Fruit fly (Drosophila melanogaster) whole organism, embryonic: Measurements from ENCODE around the gene CG43094.

Experiments
- B-H1 ChIP-seq: fragments of 200-800 bp; sonication (Bioruptor generic); IDR thresholded peaks from 3 replicates; pipeline ENCODE4 v1.3.6; 2022; ENCODE audit warnings: missing biosample characterization, missing genetic modification characterization
- BtbVII ChIP-seq: fragments of 200-800 bp; sonication (Bioruptor generic); optimal IDR thresholded peaks from 3 replicates; lab custom pipeline; 2017; ENCODE audit warnings: missing biosample characterization, mild to moderate bottlenecking, missing genetic modification characterization
- CG10147 ChIP-seq: fragments of 200-800 bp; sonication (Bioruptor generic); optimal IDR thresholded peaks from 2 replicates; lab custom pipeline; 2019; ENCODE audit warnings: missing biosample characterization, mild to moderate bottlenecking, missing genetic modification characterization, moderate library complexity
- CG11085 ChIP-seq: fragments of 200-800 bp; sonication (Bioruptor generic); IDR thresholded peaks from 2 replicates; pipeline ENCODE4 v1.3.6; 2022; ENCODE audit warnings: missing biosample characterization, missing genetic modification characterization
- CG11247 ChIP-seq: fragments of 200-800 bp; sonication (Bioruptor generic); IDR thresholded peaks from 2 replicates; pipeline ENCODE4 v1.3.6; 2022; ENCODE audit warnings: missing biosample characterization, missing genetic modification characterization
- CG12104 ChIP-seq: fragments of 200-800 bp; sonication (Bioruptor generic); optimal IDR thresholded peaks from 3 replicates; lab custom pipeline; 2016; ENCODE audit warnings: missing biosample characterization, missing genetic modification characterization
- CG12155 ChIP-seq: fragments of 200-800 bp; sonication (Bioruptor generic); optimal IDR thresholded peaks from 3 replicates; lab custom pipeline; 2016; ENCODE audit warnings: missing biosample characterization, missing genetic modification characterization
- CG14965 ChIP-seq: fragments of 200-800 bp; sonication (Bioruptor generic); optimal IDR thresholded peaks from 2 replicates; lab custom pipeline; 2016; ENCODE audit warnings: missing biosample characterization, missing genetic modification characterization, borderline replicate concordance
- CG15269 ChIP-seq: fragments of 200-800 bp; sonication (Bioruptor generic); optimal IDR thresholded peaks from 2 replicates; lab custom pipeline; 2018; ENCODE audit warnings: missing biosample characterization, mild to moderate bottlenecking, missing genetic modification characterization, moderate library complexity
- CG1602 ChIP-seq: fragments of 200-800 bp; sonication (Bioruptor generic); optimal IDR thresholded peaks from 3 replicates; lab custom pipeline; 2016; ENCODE audit warnings: missing biosample characterization, missing genetic modification characterization
- CG2129 ChIP-seq: fragments of 200-800 bp; sonication (Bioruptor generic); IDR thresholded peaks from 2 replicates; pipeline ENCODE4 v1.3.6; 2022; ENCODE audit warnings: missing biosample characterization, missing genetic modification characterization; ENCODE audit not compliant: partially characterized antibody
- CG2202 ChIP-seq: fragments of 200-800 bp; sonication (Bioruptor generic); optimal IDR thresholded peaks from 2 replicates; lab custom pipeline; 2018; ENCODE audit warnings: missing biosample characterization, mild to moderate bottlenecking, missing genetic modification characterization
- CG2875 ChIP-seq: fragments of 200-800 bp; sonication (Bioruptor generic); optimal IDR thresholded peaks from 2 replicates; lab custom pipeline; 2017; ENCODE audit warnings: missing biosample characterization, mild to moderate bottlenecking, missing genetic modification characterization, missing genetic modification reagents
- CG31365 ChIP-seq: fragments of 200-800 bp; sonication (Bioruptor generic); optimal IDR thresholded peaks from 2 replicates; lab custom pipeline; 2018; ENCODE audit warnings: missing biosample characterization, mild to moderate bottlenecking, missing genetic modification characterization
- CG31441 ChIP-seq: fragments of 200-800 bp; sonication (Bioruptor generic); IDR thresholded peaks from 2 replicates; pipeline ENCODE4 v1.3.6; 2022; ENCODE audit warnings: missing biosample characterization, missing genetic modification characterization
- CG32772 ChIP-seq: fragments of 200-800 bp; sonication (Bioruptor generic); IDR thresholded peaks from 2 replicates; pipeline ENCODE4 v1.3.6; 2022; ENCODE audit warnings: missing biosample characterization, missing genetic modification characterization
- CG33213 ChIP-seq: fragments of 200-800 bp; sonication (Bioruptor generic); optimal IDR thresholded peaks from 3 replicates; lab custom pipeline; 2016; ENCODE audit warnings: missing biosample characterization, missing genetic modification characterization
- CG42726 ChIP-seq: fragments of 200-800 bp; sonication (Bioruptor generic); IDR thresholded peaks from 2 replicates; pipeline ENCODE4 v1.3.6; 2022; ENCODE audit warnings: missing biosample characterization, missing genetic modification characterization; ENCODE audit not compliant: partially characterized antibody
- CG4360 ChIP-seq: fragments of 200-800 bp; sonication (Bioruptor generic); IDR thresholded peaks from 2 replicates; pipeline ENCODE4 v1.3.6; 2022; ENCODE audit warnings: missing biosample characterization, missing genetic modification characterization
- CG4424 ChIP-seq: fragments of 200-800 bp; sonication (Bioruptor generic); optimal IDR thresholded peaks from 3 replicates; lab custom pipeline; 2016; ENCODE audit warnings: missing biosample characterization, missing genetic modification characterization
- CG4820 ChIP-seq: fragments of 200-800 bp; sonication (Bioruptor generic); optimal IDR thresholded peaks from 3 replicates; lab custom pipeline; 2016; ENCODE audit warnings: missing biosample characterization, missing genetic modification characterization
- CG6791 ChIP-seq: fragments of 200-800 bp; sonication (Bioruptor generic); IDR thresholded peaks from 3 replicates; pipeline ENCODE4 v1.3.6; 2022; ENCODE audit warnings: missing biosample characterization, missing genetic modification characterization; ENCODE audit not compliant: partially characterized antibody
- CG7839 ChIP-seq: fragments of 200-800 bp; sonication (Bioruptor generic); optimal IDR thresholded peaks from 3 replicates; lab custom pipeline; 2018; ENCODE audit warnings: missing biosample characterization, mild to moderate bottlenecking, missing genetic modification characterization, moderate library complexity
- CG9609 ChIP-seq: fragments of 200-800 bp; sonication (Bioruptor generic); optimal IDR thresholded peaks from 3 replicates; lab custom pipeline; 2016; ENCODE audit warnings: missing biosample characterization, missing genetic modification characterization
- D ChIP-seq, 2 experiments: fragments of 200-800 bp in 1 of 2; fragments of >200 bp in 1 of 2; sonication (Bioruptor generic) in 1 of 2; optimal IDR thresholded peaks; 2 replicates in 1 of 2; 3 replicates in 1 of 2; lab custom pipeline; 2017; ENCODE audit warnings: mild to moderate bottlenecking in 1 of 2, missing biosample characterization in 1 of 2, missing genetic modification characterization in 1 of 2, missing genetic modification reagents in 1 of 2
- Dek ChIP-seq: fragments of 200-800 bp; sonication (Bioruptor generic); optimal IDR thresholded peaks from 3 replicates; lab custom pipeline; 2019; ENCODE audit warnings: missing biosample characterization, mild to moderate bottlenecking, missing genetic modification characterization, moderate library complexity
- ERR ChIP-seq: fragments of 200-800 bp; sonication (Bioruptor generic); optimal IDR thresholded peaks from 2 replicates; lab custom pipeline; 2016; ENCODE audit warnings: missing biosample characterization, missing genetic modification characterization
- Fer3 ChIP-seq: fragments of 200-800 bp; sonication (Bioruptor generic); optimal IDR thresholded peaks from 2 replicates; lab custom pipeline; 2018; ENCODE audit warnings: missing biosample characterization, mild to moderate bottlenecking, missing genetic modification characterization, moderate library complexity
- HHEX ChIP-seq: fragments of 200-800 bp; sonication (Bioruptor generic); optimal IDR thresholded peaks from 3 replicates; lab custom pipeline; 2017; ENCODE audit warnings: missing biosample characterization, mild to moderate bottlenecking, missing genetic modification characterization, missing genetic modification reagents
- HmgZ ChIP-seq: fragments of 200-800 bp; sonication (Bioruptor generic); optimal IDR thresholded peaks from 2 replicates; lab custom pipeline; 2018; ENCODE audit warnings: missing biosample characterization, mild to moderate bottlenecking, missing genetic modification characterization
- Mes4 ChIP-seq: fragments of 200-800 bp; sonication (Bioruptor generic); optimal IDR thresholded peaks from 2 replicates; lab custom pipeline; 2016; ENCODE audit warnings: missing biosample characterization, missing genetic modification characterization
- NK7.1 ChIP-seq: fragments of 200-800 bp; sonication (Bioruptor generic); optimal IDR thresholded peaks from 3 replicates; lab custom pipeline; 2016; ENCODE audit warnings: missing biosample characterization, missing genetic modification characterization
- Sry-δ ChIP-seq: fragments of 200-800 bp; sonication (Bioruptor generic); optimal IDR thresholded peaks from 2 replicates; lab custom pipeline; 2016; ENCODE audit warnings: missing biosample characterization, missing genetic modification characterization
- Xbp1 ChIP-seq: fragments of 200-800 bp; sonication (Bioruptor generic); optimal IDR thresholded peaks from 3 replicates; lab custom pipeline; 2016; ENCODE audit warnings: missing biosample characterization, mild to moderate bottlenecking, missing genetic modification characterization
- dpn ChIP-seq, 2 experiments: fragments of 200-800 bp; sonication (Bioruptor generic); optimal IDR thresholded peaks; 3 replicates each; lab custom pipeline; 2016; ENCODE audit warnings: missing biosample characterization in 2 of 2, missing genetic modification characterization in 2 of 2
- dysf ChIP-seq: fragments of 200-800 bp; sonication (Bioruptor generic); IDR thresholded peaks from 3 replicates; pipeline ENCODE4 v1.3.6; 2022; ENCODE audit warnings: missing biosample characterization, missing genetic modification characterization
- eyg ChIP-seq: fragments of 200-800 bp; sonication (Bioruptor generic); optimal IDR thresholded peaks from 3 replicates; lab custom pipeline; 2016; ENCODE audit warnings: missing biosample characterization, missing genetic modification characterization
- gro ChIP-seq: fragments of 200-800 bp; sonication (Bioruptor generic); optimal IDR thresholded peaks from 2 replicates; lab custom pipeline; 2016; ENCODE audit warnings: missing biosample characterization, missing genetic modification characterization
- gsb ChIP-seq: fragments of 200-800 bp; sonication (Bioruptor generic); IDR thresholded peaks from 2 replicates; pipeline ENCODE4 v1.3.6; 2022; ENCODE audit warnings: missing biosample characterization, missing genetic modification characterization
- ken ChIP-seq: fragments of 200-800 bp; sonication (Bioruptor generic); IDR thresholded peaks from 3 replicates; pipeline ENCODE4 v1.3.6; 2022; ENCODE audit warnings: missing biosample characterization, missing genetic modification characterization
- lola ChIP-seq, 3 experiments: fragments of >200 bp in 2 of 3; fragments of 200-800 bp in 1 of 3; sonication (Bioruptor generic) in 1 of 3; optimal IDR thresholded peaks; 2 replicates each; lab custom pipeline; 2017 to 2019; ENCODE audit warnings: missing biosample characterization in 3 of 3, missing genetic modification characterization in 3 of 3, mild to moderate bottlenecking in 1 of 3, moderate library complexity in 1 of 3
- nom ChIP-seq: fragments of 200-800 bp; sonication (Bioruptor generic); optimal IDR thresholded peaks from 2 replicates; lab custom pipeline; 2017; ENCODE audit warnings: missing biosample characterization, missing genetic modification characterization, mild to moderate bottlenecking, moderate library complexity, missing genetic modification reagents
- pzg ChIP-seq: fragments of 200-800 bp; sonication (Bioruptor generic); optimal IDR thresholded peaks from 3 replicates; lab custom pipeline; 2018; ENCODE audit warnings: missing biosample characterization, mild to moderate bottlenecking, missing genetic modification characterization, moderate library complexity
- rib ChIP-seq: fragments of 200-800 bp; sonication (Bioruptor generic); IDR thresholded peaks from 2 replicates; pipeline ENCODE4 v1.3.6; 2022; ENCODE audit warnings: missing biosample characterization, missing genetic modification characterization
- slbo ChIP-seq: fragments of 200-800 bp; sonication (Bioruptor generic); IDR thresholded peaks from 2 replicates; pipeline ENCODE4 v1.3.6; 2022; ENCODE audit warnings: missing biosample characterization, missing genetic modification characterization
- ssp ChIP-seq: fragments of 200-800 bp; sonication (Bioruptor generic); IDR thresholded peaks from 2 replicates; pipeline ENCODE4 v1.3.6; 2022; ENCODE audit warnings: missing biosample characterization, missing genetic modification characterization
- stwl ChIP-seq: fragments of 200-800 bp; sonication (Bioruptor generic); optimal IDR thresholded peaks from 3 replicates; lab custom pipeline; 2018; ENCODE audit warnings: missing biosample characterization, mild to moderate bottlenecking, missing genetic modification characterization, moderate library complexity
- tgo ChIP-seq: fragments of 200-800 bp; sonication (Bioruptor generic); IDR thresholded peaks from 3 replicates; pipeline ENCODE4 v1.3.6; 2022; ENCODE audit warnings: missing biosample characterization, missing genetic modification characterization
- tna ChIP-seq: fragments of 200-800 bp; sonication (Bioruptor generic); IDR thresholded peaks from 2 replicates; pipeline ENCODE4 v1.3.6; 2022; ENCODE audit warnings: missing biosample characterization, missing genetic modification characterization; ENCODE audit not compliant: partially characterized antibody
- unc-4 ChIP-seq: fragments of 200-800 bp; sonication (Bioruptor generic); IDR thresholded peaks from 2 replicates; pipeline ENCODE4 v1.3.6; 2022; ENCODE audit warnings: missing biosample characterization, missing genetic modification characterization; ENCODE audit not compliant: partially characterized antibody

The CG43094 gene

DNA sequence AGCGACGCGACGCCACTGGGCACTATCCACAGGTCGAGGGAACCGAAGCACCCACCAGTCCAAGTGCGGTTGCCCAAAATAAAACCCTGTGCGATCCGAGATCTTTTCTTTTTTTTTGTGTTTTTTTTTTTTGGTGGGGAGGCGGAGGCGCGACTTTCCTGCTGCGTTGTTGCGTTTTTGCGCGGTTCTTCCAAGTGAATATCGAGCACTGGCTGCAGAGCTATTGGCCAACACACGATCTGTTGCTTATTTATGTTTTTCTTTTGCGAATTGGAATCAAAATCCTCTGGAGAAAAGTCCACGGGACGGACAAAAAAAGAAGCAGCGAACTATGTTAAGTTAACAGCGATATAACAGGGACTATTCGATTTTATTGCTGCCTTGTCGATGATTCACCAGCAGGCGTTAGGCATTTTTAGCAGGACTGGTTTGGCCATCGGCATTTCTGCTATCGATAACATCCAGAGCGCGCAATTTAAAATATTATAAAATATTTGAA, 49.9 kb downstream of the CG43094 start, which contains the start of gene wge (continued):
- TF ChIP-seq CG4820 (no peak), CG11247 (GFP tag; lab: Robert Waterston, UW) (no peak), pzg (GFP tag; lab: Kevin White, UChicago) (peak; percentile 70), CG4424 (GFP tag; lab: Kevin White, UChicago) (no peak), CG2875 (no peak), CG11085 (GFP tag; lab: Robert Waterston, UW) (no peak), CG12155 (GFP tag; lab: Kevin White, UChicago) (no peak), ken (GFP tag; lab: Robert Waterston, UW) (no peak), tna (GFP tag; lab: Robert Waterston, UW) (peak; percentile 58; the same call in 1 of the 2 replicates), CG7839 (tag; lab: Kevin White, UChicago) (no peak), dysf (GFP tag; lab: Robert Waterston, UW) (no peak), CG4360 (no peak), D (optimal IDR thresholded peaks at IDR 0.05; lab: Kevin White, UChicago) (no peak), D (GFP tag; optimal IDR thresholded peaks at IDR 0.05; lab: Kevin White, UChicago) (no peak), CG6791 (GFP tag; lab: Robert Waterston, UW) (peak; percentile 74), HmgZ (tag; lab: Kevin White, UChicago) (peak; percentile 22), slbo (GFP tag; lab: Robert Waterston, UW) (no peak), eyg (GFP tag; lab: Kevin White, UChicago) (no peak), unc-4 (peak; percentile 69), dpn (GFP tag; optimal IDR thresholded peaks at IDR 0.05; lab: Kevin White, UChicago) (no peak), CG9609 (GFP tag; lab: Kevin White, UChicago) (no peak), CG1602 (GFP tag; lab: Kevin White, UChicago) (no peak), Mes4 (GFP tag; lab: Kevin White, UChicago) (no peak), CG42726 (GFP tag; lab: Robert Waterston, UW) (no peak; the same call in 1 of the 2 replicates), CG33213 (GFP tag; lab: Kevin White, UChicago) (no peak), CG10147 (GFP tag; lab: Kevin White, UChicago) (no peak), CG14965 (GFP tag; lab: Kevin White, UChicago) (no peak), CG2129 (GFP tag; lab: Robert Waterston, UW) (peak; percentile 36; the same call in 1 of the 2 replicates), rib (GFP tag; lab: Robert Waterston, UW) (no peak), Sry-δ (GFP tag; lab: Kevin White, UChicago) (peak; percentile 53), CG32772 (GFP tag; lab: Robert Waterston, UW) (peak; percentile 60), ssp (GFP tag; lab: Robert Waterston, UW) (no peak), Dek (no peak), B-H1 (GFP tag; lab: Robert Waterston, UW) (no peak), CG2202 (tag; lab: Kevin White, UChicago) (no peak), CG15269 (no peak), CG31441 (GFP tag; lab: Robert Waterston, UW) (no peak), tgo (GFP tag; lab: Robert Waterston, UW) (no peak), CG12104 (GFP tag; lab: Kevin White, UChicago) (no peak), gro (GFP tag; lab: Kevin White, UChicago) (no peak), Fer3 (no peak), BtbVII (GFP tag; lab: Kevin White, UChicago) (no peak), nom (GFP tag; lab: Kevin White, UChicago) (peak; percentile 95), lola (GFP tag; optimal IDR thresholded peaks at IDR 0.05; lab: Kevin White, UChicago) (no peak), NK7.1 (GFP tag; lab: Kevin White, UChicago) (no peak), stwl (tag; lab: Kevin White, UChicago) (peak; percentile 48), Xbp1 (GFP tag; lab: Kevin White, UChicago) (no peak), HHEX (GFP tag; lab: Kevin White, UChicago) (no peak), gsb (no peak), ERR (GFP tag; lab: Kevin White, UChicago) (no peak), CG31365 (tag; lab: Kevin White, UChicago) (no peak)
